Worm (Caenorhabditis elegans) whole organism, L4 larva: ENCODE results near the gene C18C4.7.

Experiments
- F26F4.8 ChIP-seq: fragments of 200-800 bp; sonication (Bioruptor generic); conservative IDR thresholded peaks from 2 replicates; pipeline ENCODE4 v1.3.6; 2022; ENCODE audit warnings: missing genetic modification characterization, missing compliant biosample characterization
- F49E8.2 ChIP-seq: sonication (generic microtip); optimal IDR thresholded peaks from 2 replicates; lab custom pipeline; 2016; ENCODE audit warnings: missing compliant biosample characterization, mild to moderate bottlenecking, missing genetic modification characterization, borderline replicate concordance
- R02D3.7 ChIP-seq: fragments of 150-350 bp; sonication (generic microtip); optimal IDR thresholded peaks from 3 replicates; lab custom pipeline; 2014; ENCODE audit warnings: missing biosample characterization, missing genetic modification characterization
- T20F7.1 ChIP-seq: fragments of 200-800 bp; sonication (Bioruptor generic); optimal IDR thresholded peaks from 2 replicates; lab custom pipeline; 2018; ENCODE audit warnings: mild to moderate bottlenecking, missing genetic modification characterization, missing compliant biosample characterization
- T26A8.4 ChIP-seq: fragments of 200-800 bp; sonication (Bioruptor generic); IDR thresholded peaks from 2 replicates; pipeline ENCODE4 v1.3.6; 2022; ENCODE audit warnings: missing genetic modification characterization, missing compliant biosample characterization
- Y105C5A.15 ChIP-seq: fragments of 200-800 bp; sonication (Bioruptor generic); IDR thresholded peaks from 2 replicates; pipeline ENCODE4 v1.3.6; 2022; ENCODE audit warnings: missing genetic modification characterization, missing compliant biosample characterization
- Y48G9A.11 ChIP-seq: fragments of 200-800 bp; sonication (Bioruptor generic); IDR thresholded peaks from 2 replicates; pipeline ENCODE4 v1.3.6; 2022; ENCODE audit warnings: missing genetic modification reagents, missing genetic modification characterization, missing compliant biosample characterization
- Y5F2A.4 ChIP-seq: fragments of 200-800 bp; sonication (Bioruptor generic); optimal IDR thresholded peaks from 2 replicates; lab custom pipeline; 2018; ENCODE audit warnings: mild to moderate bottlenecking, missing genetic modification characterization, missing compliant biosample characterization
- ZK337.2 ChIP-seq: fragments of 200-800 bp; sonication (Bioruptor generic); IDR thresholded peaks from 2 replicates; pipeline ENCODE4 v1.3.6; 2022; ENCODE audit warnings: missing genetic modification reagents, missing genetic modification characterization, missing compliant biosample characterization
- ZK546.5 ChIP-seq, 2 experiments: sonication (generic microtip); optimal IDR thresholded peaks; 2 replicates each; lab custom pipeline; 2017; ENCODE audit warnings: missing biosample characterization in 2 of 2, missing genetic modification characterization in 2 of 2
- aly-2 ChIP-seq: sonication (generic microtip); optimal IDR thresholded peaks from 2 replicates; lab custom pipeline; 2018; ENCODE audit warnings: missing biosample characterization, missing genetic modification characterization
- ceh-20 ChIP-seq: fragments of 200-800 bp; sonication (Bioruptor generic); IDR thresholded peaks from 2 replicates; pipeline ENCODE4 v1.3.6; 2022; ENCODE audit warnings: missing genetic modification reagents, missing genetic modification characterization, missing compliant biosample characterization
- cey-2 ChIP-seq: sonication (generic microtip); optimal IDR thresholded peaks from 3 replicates; lab custom pipeline; 2017; ENCODE audit warnings: missing genetic modification characterization, mild to moderate bottlenecking, missing compliant biosample characterization, antibody characterized with exemption, borderline replicate concordance; ENCODE audit not compliant: insufficient read depth
- daf-19 ChIP-seq: fragments of 200-800 bp; sonication (Bioruptor generic); conservative IDR thresholded peaks from 2 replicates; pipeline ENCODE4 v1.3.6; 2022; ENCODE audit warnings: missing genetic modification characterization, missing compliant biosample characterization
- dmd-6 ChIP-seq: fragments of 200-800 bp; sonication (Bioruptor generic); IDR thresholded peaks from 2 replicates; pipeline ENCODE4 v1.3.6; 2022; ENCODE audit warnings: missing genetic modification reagents, missing genetic modification characterization, missing compliant biosample characterization
- dpl-1 ChIP-seq: fragments of 150-350 bp; optimal IDR thresholded peaks from 2 replicates; lab custom pipeline; 2014; ENCODE audit warnings: missing biosample characterization, missing genetic modification reagents, missing genetic modification characterization
- duxl-1 ChIP-seq: sonication (generic microtip); optimal IDR thresholded peaks from 2 replicates; lab custom pipeline; 2016; ENCODE audit warnings: mild to moderate bottlenecking, missing genetic modification characterization, moderate library complexity, missing compliant biosample characterization; ENCODE audit not compliant: poor library complexity
- dve-1 ChIP-seq: sonication (generic microtip); optimal IDR thresholded peaks from 2 replicates; lab custom pipeline; 2017; ENCODE audit warnings: antibody characterized with exemption, mild to moderate bottlenecking, missing genetic modification characterization, missing compliant biosample characterization; ENCODE audit not compliant: insufficient read depth
- egl-43 ChIP-seq: fragments of 200-800 bp; sonication (Bioruptor generic); IDR thresholded peaks from 2 replicates; pipeline ENCODE4 v1.3.6; 2022; ENCODE audit warnings: missing genetic modification reagents, missing genetic modification characterization, missing compliant biosample characterization
- fkh-10 ChIP-seq: fragments of 150-350 bp; optimal IDR thresholded peaks from 2 replicates; lab custom pipeline; 2014; ENCODE audit warnings: missing biosample characterization, missing genetic modification reagents, missing genetic modification characterization
- gei-8 ChIP-seq: fragments of 200-800 bp; sonication (Bioruptor generic); optimal IDR thresholded peaks from 2 replicates; lab custom pipeline; 2018; ENCODE audit warnings: mild to moderate bottlenecking, missing genetic modification characterization, missing compliant biosample characterization
- hlh-11 ChIP-seq: fragments of 200-800 bp; sonication (Bioruptor generic); optimal IDR thresholded peaks from 2 replicates; lab custom pipeline; 2018; ENCODE audit warnings: mild to moderate bottlenecking, missing genetic modification characterization, missing compliant biosample characterization
- hlh-30 ChIP-seq: sonication (generic microtip); optimal IDR thresholded peaks from 2 replicates; lab custom pipeline; 2017; ENCODE audit warnings: antibody characterized with exemption, mild to moderate bottlenecking, missing genetic modification characterization, missing compliant biosample characterization; ENCODE audit not compliant: insufficient read depth
- hmg-1.1 ChIP-seq: fragments of 200-800 bp; sonication (Bioruptor generic); IDR thresholded peaks from 2 replicates; pipeline ENCODE4 v1.3.6; 2022; ENCODE audit warnings: missing genetic modification reagents, missing genetic modification characterization, missing compliant biosample characterization
- jun-1 ChIP-seq: fragments of 150-350 bp; optimal IDR thresholded peaks from 2 replicates; lab custom pipeline; 2014; ENCODE audit warnings: missing biosample characterization, missing genetic modification reagents, missing genetic modification characterization
- lim-7 ChIP-seq: fragments of 200-800 bp; sonication (Bioruptor generic); IDR thresholded peaks from 2 replicates; pipeline ENCODE4 v1.3.6; 2022; ENCODE audit warnings: missing genetic modification characterization, missing compliant biosample characterization
- lin-13 ChIP-seq: fragments of 150-350 bp; optimal IDR thresholded peaks from 2 replicates; lab custom pipeline; 2014; ENCODE audit warnings: missing biosample characterization, missing genetic modification reagents, missing genetic modification characterization
- lin-15B ChIP-seq: fragments of 150-350 bp; sonication (generic microtip); optimal IDR thresholded peaks from 3 replicates; lab custom pipeline; 2014; ENCODE audit warnings: missing biosample characterization, missing genetic modification characterization
- lin-29 ChIP-seq: fragments of 200-800 bp; sonication (Bioruptor generic); IDR thresholded peaks from 2 replicates; pipeline ENCODE4 v1.3.6; 2022; ENCODE audit warnings: missing genetic modification reagents, missing genetic modification characterization, missing compliant biosample characterization
- lin-38 ChIP-seq: fragments of 200-800 bp; sonication (Bioruptor generic); IDR thresholded peaks from 2 replicates; pipeline ENCODE4 v1.3.6; 2022; ENCODE audit warnings: missing genetic modification reagents, missing genetic modification characterization, missing compliant biosample characterization
- lsy-2 ChIP-seq, 2 experiments: fragments of 150-350 bp in 1 of 2; sonication (generic microtip) in 1 of 2; optimal IDR thresholded peaks; 2 replicates each; lab custom pipeline; 2014 to 2017; ENCODE audit warnings: missing biosample characterization in 2 of 2, missing genetic modification characterization in 2 of 2
- madf-5 ChIP-seq, 2 experiments: fragments of 200-800 bp; sonication (Bioruptor generic); IDR thresholded peaks; 2 replicates each; pipeline ENCODE4 v1.3.6; 2022; ENCODE audit warnings: missing compliant biosample characterization in 2 of 2, missing genetic modification characterization in 2 of 2
- mdl-1 ChIP-seq, 2 experiments: fragments of 150-350 bp in 1 of 2; sonication (generic microtip) in 1 of 2; optimal IDR thresholded peaks; 2 replicates each; lab custom pipeline; 2014 to 2017; ENCODE audit warnings: missing biosample characterization in 2 of 2, missing genetic modification characterization in 2 of 2
- mep-1 ChIP-seq: fragments of 150-350 bp; sonication (generic microtip); optimal IDR thresholded peaks from 3 replicates; lab custom pipeline; 2014; ENCODE audit warnings: missing biosample characterization, missing genetic modification characterization
- mxl-2 ChIP-seq: fragments of 200-800 bp; sonication (Bioruptor generic); conservative IDR thresholded peaks from 2 replicates; pipeline ENCODE4 v1.3.6; 2022; ENCODE audit warnings: missing genetic modification reagents, missing genetic modification characterization, missing compliant biosample characterization
- nhr-11 ChIP-seq: fragments of 150-350 bp; optimal IDR thresholded peaks from 2 replicates; lab custom pipeline; 2014; ENCODE audit warnings: missing biosample characterization, missing genetic modification characterization
- nhr-237 ChIP-seq: sonication (generic microtip); optimal IDR thresholded peaks from 2 replicates; lab custom pipeline; 2017; ENCODE audit warnings: missing biosample characterization, missing genetic modification characterization
- nhr-28 ChIP-seq: fragments of 150-350 bp; optimal IDR thresholded peaks from 2 replicates; lab custom pipeline; 2014; ENCODE audit warnings: missing biosample characterization, missing genetic modification characterization
- nhr-42 ChIP-seq: fragments of 200-800 bp; sonication (Bioruptor generic); IDR thresholded peaks from 2 replicates; pipeline ENCODE4 v1.3.6; 2022; ENCODE audit warnings: missing genetic modification characterization, missing compliant biosample characterization
- nhr-48 ChIP-seq: sonication (generic microtip); optimal IDR thresholded peaks from 2 replicates; lab custom pipeline; 2016; ENCODE audit warnings: mild to moderate bottlenecking, missing genetic modification characterization, missing compliant biosample characterization
- nhr-76 ChIP-seq: fragments of 150-350 bp; optimal IDR thresholded peaks from 2 replicates; lab custom pipeline; 2014; ENCODE audit warnings: missing biosample characterization, missing genetic modification characterization
- nhr-77 ChIP-seq: fragments of 150-350 bp; optimal IDR thresholded peaks from 2 replicates; lab custom pipeline; 2014; ENCODE audit warnings: missing biosample characterization, missing genetic modification characterization
- pha-4 ChIP-seq, 2 experiments: fragments of 150-350 bp in 1 of 2; fragments of 200-800 bp in 1 of 2; sonication (Bioruptor generic) in 1 of 2; IDR thresholded peaks in 1 of 2; optimal IDR thresholded peaks in 1 of 2; 2 replicates each; pipeline versions ENCODE4 v1.3.6 to Lab custom; 2014 to 2022; ENCODE audit warnings: missing genetic modification characterization in 2 of 2, missing genetic modification reagents in 2 of 2, missing biosample characterization in 1 of 2, missing compliant biosample characterization in 1 of 2
- pqm-1 ChIP-seq: sonication (generic microtip); optimal IDR thresholded peaks from 2 replicates; lab custom pipeline; 2017; ENCODE audit warnings: missing biosample characterization, missing genetic modification characterization
- set-16 ChIP-seq: fragments of 200-800 bp; sonication (Bioruptor generic); IDR thresholded peaks from 2 replicates; pipeline ENCODE4 v1.3.6; 2022; ENCODE audit warnings: missing genetic modification reagents, missing genetic modification characterization, missing compliant biosample characterization
- spr-3 ChIP-seq: fragments of 200-800 bp; sonication (Bioruptor generic); optimal IDR thresholded peaks from 2 replicates; lab custom pipeline; 2018; ENCODE audit warnings: mild to moderate bottlenecking, missing genetic modification characterization, missing compliant biosample characterization
- unc-130 ChIP-seq: sonication (generic microtip); optimal IDR thresholded peaks from 2 replicates; lab custom pipeline; 2016; ENCODE audit warnings: missing genetic modification reagents, missing genetic modification characterization, missing compliant biosample characterization
- vab-7 ChIP-seq: fragments of 200-800 bp; sonication (Bioruptor generic); IDR thresholded peaks from 2 replicates; pipeline ENCODE4 v1.3.6; 2022; ENCODE audit warnings: missing genetic modification reagents, missing genetic modification characterization, missing compliant biosample characterization
- zfp-3 ChIP-seq: fragments of 200-800 bp; sonication (Bioruptor generic); conservative IDR thresholded peaks from 2 replicates; pipeline ENCODE4 v1.3.6; 2022; ENCODE audit warnings: missing genetic modification reagents, missing genetic modification characterization, missing compliant biosample characterization
- zip-2 ChIP-seq: fragments of 150-350 bp; optimal IDR thresholded peaks from 2 replicates; lab custom pipeline; 2014; ENCODE audit warnings: missing biosample characterization, missing genetic modification characterization
- ztf-7 ChIP-seq: fragments of 150-350 bp; optimal IDR thresholded peaks from 2 replicates; lab custom pipeline; 2014; ENCODE audit warnings: missing biosample characterization, missing genetic modification characterization

C18C4.7 gene

ce11 chrV:5592323-5592722 is 25.3 kb upstream of the C18C4.7 start, which contains the start of gene vps-37:
Gene vps-37 (plus strand): TSS chrV:5592700.
- TF ChIP-seq duxl-1 (tag; lab: Kevin White, UChicago) (no peak), nhr-48 (peak; percentile 17), zfp-3 (GFP tag; lab: Robert Waterston, UW) (no peak), Y5F2A.4 (GFP tag; lab: Kevin White, UChicago) (no peak), mep-1 (peak; percentile 84), mdl-1 (tag; optimal IDR thresholded peaks at IDR 0.05; lab: Kevin White, UChicago) (peak in 1 of 2 experiments; percentile 23), T26A8.4 (GFP tag; lab: Robert Waterston, UW) (peak; percentile 36), pha-4 (GFP tag; IDR thresholded peaks at IDR 0.05; lab: Robert Waterston, UW) (no peak), pha-4 (tag; optimal IDR thresholded peaks at IDR 0.05; lab: Kevin White, UChicago) (no peak), ZK337.2 (GFP tag; lab: Robert Waterston, UW) (no peak), hmg-1.1 (peak; percentile 74), ZK546.5 (tag; optimal IDR thresholded peaks at IDR 0.05; lab: Kevin White, UChicago) (no peak), gei-8 (GFP tag; lab: Kevin White, UChicago) (no peak), ztf-7 (tag; lab: Kevin White, UChicago) (peak; percentile 68), lin-13 (peak; percentile 33), hlh-11 (tag; lab: Kevin White, UChicago) (peak; percentile 35), lim-7 (GFP tag; lab: Robert Waterston, UW) (no peak), ceh-20 (GFP tag; lab: Robert Waterston, UW) (no peak), Y48G9A.11 (GFP tag; lab: Robert Waterston, UW) (no peak), hlh-30 (tag; lab: Kevin White, UChicago) (peak; percentile 52), R02D3.7 (tag; lab: Kevin White, UChicago) (no peak), lin-29 (GFP tag; lab: Robert Waterston, UW) (no peak), zip-2 (tag; lab: Kevin White, UChicago) (no peak), madf-5 (GFP tag; IDR thresholded peaks at IDR 0.05; lab: Robert Waterston, UW) (no peak), nhr-237 (tag; lab: Kevin White, UChicago) (no peak), dmd-6 (GFP tag; lab: Robert Waterston, UW) (peak; percentile 20; the same call in 1 of the 2 replicates), mxl-2 (GFP tag; lab: Robert Waterston, UW) (no peak), fkh-10 (GFP tag; lab: Kevin White, UChicago) (no peak), dpl-1 (GFP tag; lab: Kevin White, UChicago) (peak; percentile 85), nhr-11 (peak; percentile 63), lsy-2 (tag; optimal IDR thresholded peaks at IDR 0.05; lab: Kevin White, UChicago) (peak in 1 of 2 experiments; percentile 92), set-16 (GFP tag; lab: Robert Waterston, UW) (no peak), nhr-77 (tag; lab: Kevin White, UChicago) (peak; percentile 42), nhr-28 (tag; lab: Kevin White, UChicago) (peak; percentile 46), nhr-76 (tag; lab: Kevin White, UChicago) (no peak), vab-7 (GFP tag; lab: Robert Waterston, UW) (no peak), nhr-42 (GFP tag; lab: Robert Waterston, UW) (no peak), Y105C5A.15 (GFP tag; lab: Robert Waterston, UW) (no peak), spr-3 (GFP tag; lab: Kevin White, UChicago) (no peak), pqm-1 (no peak), cey-2 (tag; lab: Kevin White, UChicago) (no peak), dve-1 (tag; lab: Kevin White, UChicago) (peak; percentile 86), daf-19 (GFP tag; lab: Robert Waterston, UW) (no peak), F49E8.2 (tag; lab: Kevin White, UChicago) (no peak), aly-2 (tag; lab: Kevin White, UChicago) (no peak), unc-130 (no peak), jun-1 (no peak), lin-38 (GFP tag; lab: Robert Waterston, UW) (peak; percentile 78), egl-43 (GFP tag; lab: Robert Waterston, UW) (no peak), F26F4.8 (no peak), T20F7.1 (GFP tag; lab: Kevin White, UChicago) (no peak), lin-15B (tag; lab: Kevin White, UChicago) (no peak)
